Fruit fly (Drosophila melanogaster) whole organism, embryonic: Measurements from ENCODE around the gene CG4101.
A peak's percentile ranks its signal among the peaks of the same experiment; 100 is the strongest.

Experiments
- Atf3 ChIP-seq: fragments of 200-800 bp; sonication (Bioruptor generic); optimal IDR thresholded peaks from 3 replicates; lab custom pipeline; 2016; ENCODE audit warnings: missing biosample characterization, missing genetic modification characterization
- B-H2 ChIP-seq: fragments of 200-800 bp; sonication (Bioruptor generic); optimal IDR thresholded peaks from 2 replicates; lab custom pipeline; 2018; ENCODE audit warnings: missing biosample characterization, mild to moderate bottlenecking, missing genetic modification characterization
- Bdp1 ChIP-seq: fragments of 200-800 bp; sonication (Bioruptor generic); optimal IDR thresholded peaks from 3 replicates; lab custom pipeline; 2016; ENCODE audit warnings: missing biosample characterization, missing genetic modification characterization
- CG10274 ChIP-seq: fragments of 200-800 bp; sonication (Bioruptor generic); optimal IDR thresholded peaks from 3 replicates; lab custom pipeline; 2017; ENCODE audit warnings: missing biosample characterization, mild to moderate bottlenecking, missing genetic modification characterization
- CG10431 ChIP-seq: fragments of 200-800 bp; sonication (Bioruptor generic); optimal IDR thresholded peaks from 3 replicates; lab custom pipeline; 2018; ENCODE audit warnings: missing biosample characterization, mild to moderate bottlenecking, missing genetic modification characterization
- CG11695 ChIP-seq: fragments of 200-800 bp; sonication (Bioruptor generic); IDR thresholded peaks from 3 replicates; pipeline ENCODE4 v1.3.6; 2022; ENCODE audit warnings: missing biosample characterization, missing genetic modification characterization
- CG13123 ChIP-seq: fragments of 200-800 bp; sonication (Bioruptor generic); optimal IDR thresholded peaks from 2 replicates; lab custom pipeline; 2016; ENCODE audit warnings: missing biosample characterization, missing genetic modification characterization
- CG13287 ChIP-seq: fragments of 200-800 bp; sonication (Bioruptor generic); IDR thresholded peaks from 2 replicates; pipeline ENCODE4 v1.3.6; 2022; ENCODE audit warnings: missing biosample characterization, missing genetic modification characterization; ENCODE audit not compliant: partially characterized antibody
- CG14014 ChIP-seq: fragments of 200-800 bp; sonication (Bioruptor generic); IDR thresholded peaks from 2 replicates; pipeline ENCODE4 v1.3.6; 2022; ENCODE audit warnings: missing biosample characterization, missing genetic modification characterization
- CG15479 ChIP-seq: fragments of 200-800 bp; sonication (Bioruptor generic); optimal IDR thresholded peaks from 3 replicates; lab custom pipeline; 2019; ENCODE audit warnings: missing biosample characterization, mild to moderate bottlenecking, missing genetic modification characterization, moderate library complexity
- CG1603 ChIP-seq: fragments of 200-800 bp; sonication (Bioruptor generic); optimal IDR thresholded peaks from 2 replicates; lab custom pipeline; 2019; ENCODE audit warnings: missing biosample characterization, mild to moderate bottlenecking, missing genetic modification characterization, moderate library complexity
- CG2199 ChIP-seq: fragments of 200-800 bp; sonication (Bioruptor generic); IDR thresholded peaks from 3 replicates; pipeline ENCODE4 v1.3.6; 2022; ENCODE audit warnings: missing biosample characterization, missing genetic modification characterization
- CG2875 ChIP-seq: fragments of 200-800 bp; sonication (Bioruptor generic); optimal IDR thresholded peaks from 2 replicates; lab custom pipeline; 2017; ENCODE audit warnings: missing biosample characterization, mild to moderate bottlenecking, missing genetic modification characterization, missing genetic modification reagents
- CG31388 ChIP-seq: fragments of 200-800 bp; sonication (Bioruptor generic); optimal IDR thresholded peaks from 2 replicates; lab custom pipeline; 2016; ENCODE audit warnings: missing biosample characterization, missing genetic modification characterization
- CG33213 ChIP-seq: fragments of 200-800 bp; sonication (Bioruptor generic); optimal IDR thresholded peaks from 3 replicates; lab custom pipeline; 2016; ENCODE audit warnings: missing biosample characterization, missing genetic modification characterization
- CG4730 ChIP-seq: fragments of 200-800 bp; sonication (Bioruptor generic); IDR thresholded peaks from 2 replicates; pipeline ENCODE4 v1.3.6; 2022; ENCODE audit warnings: missing biosample characterization, missing genetic modification characterization
- CG6813 ChIP-seq: fragments of 200-800 bp; sonication (Bioruptor generic); optimal IDR thresholded peaks from 2 replicates; lab custom pipeline; 2017; ENCODE audit warnings: missing biosample characterization, missing genetic modification characterization, mild to moderate bottlenecking, moderate library complexity, missing genetic modification reagents
- CG6854 ChIP-seq: fragments of 200-800 bp; sonication (Bioruptor generic); optimal IDR thresholded peaks from 3 replicates; lab custom pipeline; 2017; ENCODE audit warnings: missing biosample characterization, mild to moderate bottlenecking, missing genetic modification characterization
- CG7271 ChIP-seq: fragments of 200-800 bp; sonication (Bioruptor generic); optimal IDR thresholded peaks from 2 replicates; lab custom pipeline; 2018; ENCODE audit warnings: missing biosample characterization, mild to moderate bottlenecking, missing genetic modification characterization, moderate library complexity
- CG7786 ChIP-seq: fragments of 200-800 bp; sonication (Bioruptor generic); optimal IDR thresholded peaks from 2 replicates; lab custom pipeline; 2016; ENCODE audit warnings: missing biosample characterization, missing genetic modification characterization
- CG7963 ChIP-seq: fragments of 200-800 bp; sonication (Bioruptor generic); IDR thresholded peaks from 3 replicates; pipeline ENCODE4 v1.3.6; 2022; ENCODE audit warnings: missing biosample characterization, missing genetic modification characterization; ENCODE audit not compliant: partially characterized antibody
- CG9797 ChIP-seq: fragments of 200-800 bp; sonication (Bioruptor generic); optimal IDR thresholded peaks from 3 replicates; lab custom pipeline; 2018; ENCODE audit warnings: missing biosample characterization, mild to moderate bottlenecking, missing genetic modification characterization
- CG9932 ChIP-seq: fragments of 200-800 bp; sonication (Bioruptor generic); IDR thresholded peaks from 2 replicates; pipeline ENCODE4 v1.3.6; 2022; ENCODE audit warnings: missing biosample characterization, missing genetic modification characterization
- CTCF ChIP-seq: fragments of 200-800 bp; sonication (Bioruptor generic); optimal IDR thresholded peaks from 2 replicates; lab custom pipeline; 2017; ENCODE audit warnings: missing biosample characterization, mild to moderate bottlenecking, missing genetic modification characterization, moderate library complexity
- Chrac-16 ChIP-seq: fragments of 200-800 bp; sonication (Bioruptor generic); optimal IDR thresholded peaks from 3 replicates; lab custom pipeline; 2016; ENCODE audit warnings: missing biosample characterization, missing genetic modification characterization
- CrebB ChIP-seq: fragments of 200-800 bp; sonication (Bioruptor generic); optimal IDR thresholded peaks from 3 replicates; lab custom pipeline; 2018; ENCODE audit warnings: missing biosample characterization, mild to moderate bottlenecking, missing genetic modification characterization
- E2f1 ChIP-seq: fragments of 200-800 bp; sonication (Bioruptor generic); IDR thresholded peaks from 2 replicates; pipeline ENCODE4 v1.3.6; 2022; ENCODE audit warnings: missing biosample characterization, missing genetic modification characterization
- Fer3 ChIP-seq: fragments of 200-800 bp; sonication (Bioruptor generic); optimal IDR thresholded peaks from 2 replicates; lab custom pipeline; 2018; ENCODE audit warnings: missing biosample characterization, mild to moderate bottlenecking, missing genetic modification characterization, moderate library complexity
- HLH4C ChIP-seq: fragments of 200-800 bp; sonication (Bioruptor generic); IDR thresholded peaks from 3 replicates; pipeline ENCODE4 v1.3.6; 2022; ENCODE audit warnings: missing biosample characterization, missing genetic modification characterization; ENCODE audit not compliant: partially characterized antibody
- Kr ChIP-seq: fragments of 200-800 bp; sonication (Bioruptor generic); optimal IDR thresholded peaks from 2 replicates; lab custom pipeline; 2017; ENCODE audit warnings: missing biosample characterization, mild to moderate bottlenecking, missing genetic modification characterization
- Myb ChIP-seq: fragments of 200-800 bp; sonication (Bioruptor generic); optimal IDR thresholded peaks from 2 replicates; lab custom pipeline; 2016; ENCODE audit warnings: missing biosample characterization, missing genetic modification characterization
- Neu2 ChIP-seq: fragments of 200-800 bp; sonication (Bioruptor generic); optimal IDR thresholded peaks from 3 replicates; lab custom pipeline; 2016; ENCODE audit warnings: missing biosample characterization, missing genetic modification characterization, borderline replicate concordance
- Nf-YA ChIP-seq: fragments of 200-800 bp; sonication (Bioruptor generic); IDR thresholded peaks from 2 replicates; pipeline ENCODE4 v1.3.6; 2022; ENCODE audit warnings: missing biosample characterization, missing genetic modification characterization
- Opbp ChIP-seq: fragments of 200-800 bp; sonication (Bioruptor generic); IDR thresholded peaks from 3 replicates; pipeline ENCODE4 v1.3.6; 2022; ENCODE audit warnings: missing biosample characterization, missing genetic modification characterization; ENCODE audit not compliant: partially characterized antibody
- Poxn ChIP-seq: fragments of 200-800 bp; sonication (Bioruptor generic); IDR thresholded peaks from 2 replicates; pipeline ENCODE4 v1.3.6; 2022; ENCODE audit warnings: missing biosample characterization, missing genetic modification characterization
- Usf ChIP-seq: fragments of 200-800 bp; sonication (Bioruptor generic); optimal IDR thresholded peaks from 2 replicates; lab custom pipeline; 2017; ENCODE audit warnings: missing genotype, missing biosample characterization, missing genetic modification characterization
- Xrp1 ChIP-seq: fragments of 200-800 bp; sonication (Bioruptor generic); IDR thresholded peaks from 2 replicates; pipeline ENCODE4 v1.3.6; 2022; ENCODE audit warnings: missing biosample characterization, missing genetic modification characterization
- caup ChIP-seq: fragments of 200-800 bp; sonication (Bioruptor generic); optimal IDR thresholded peaks from 3 replicates; lab custom pipeline; 2017; ENCODE audit warnings: missing biosample characterization, mild to moderate bottlenecking, missing genetic modification characterization, moderate library complexity; ENCODE audit not compliant: severe bottlenecking
- dimm ChIP-seq: fragments of 200-800 bp; sonication (Bioruptor generic); IDR thresholded peaks from 2 replicates; pipeline ENCODE4 v1.3.6; 2022; ENCODE audit warnings: missing biosample characterization, missing genetic modification characterization
- dmrt99B ChIP-seq: fragments of 200-800 bp; sonication (Bioruptor generic); optimal IDR thresholded peaks from 2 replicates; lab custom pipeline; 2018; ENCODE audit warnings: missing biosample characterization, mild to moderate bottlenecking, missing genetic modification characterization, moderate library complexity
- dpn ChIP-seq, 2 experiments: fragments of 200-800 bp; sonication (Bioruptor generic); optimal IDR thresholded peaks; 3 replicates each; lab custom pipeline; 2016; ENCODE audit warnings: missing biosample characterization in 2 of 2, missing genetic modification characterization in 2 of 2
- gt ChIP-seq: fragments of 200-800 bp; sonication (Bioruptor generic); IDR thresholded peaks from 2 replicates; pipeline ENCODE4 v1.3.6; 2022; ENCODE audit warnings: missing biosample characterization, missing genetic modification characterization
- knrl ChIP-seq: fragments of 200-800 bp; sonication (Bioruptor generic); IDR thresholded peaks from 3 replicates; pipeline ENCODE4 v1.3.6; 2022; ENCODE audit warnings: missing biosample characterization, missing genetic modification characterization; ENCODE audit not compliant: partially characterized antibody
- nau ChIP-seq: fragments of 200-800 bp; sonication (Bioruptor generic); optimal IDR thresholded peaks from 3 replicates; lab custom pipeline; 2017; ENCODE audit warnings: missing biosample characterization, mild to moderate bottlenecking, missing genetic modification characterization, missing genetic modification reagents
- nmo ChIP-seq: fragments of 200-800 bp; sonication (Bioruptor generic); optimal IDR thresholded peaks from 2 replicates; lab custom pipeline; 2018; ENCODE audit warnings: missing biosample characterization, mild to moderate bottlenecking, missing genetic modification characterization, moderate library complexity
- onecut ChIP-seq: fragments of 200-800 bp; sonication (Bioruptor generic); IDR thresholded peaks from 2 replicates; pipeline ENCODE4 v1.3.6; 2022; ENCODE audit warnings: missing biosample characterization, missing genetic modification characterization
- otp ChIP-seq: fragments of 200-800 bp; sonication (Bioruptor generic); IDR thresholded peaks from 3 replicates; pipeline ENCODE4, ENCODE4 v1.3.6; 2022; ENCODE audit warnings: missing biosample characterization, missing genetic modification characterization
- so ChIP-seq: fragments of 200-800 bp; sonication (Bioruptor generic); IDR thresholded peaks from 3 replicates; pipeline ENCODE4 v1.3.6; 2022; ENCODE audit warnings: missing biosample characterization, missing genetic modification characterization
- tio ChIP-seq: fragments of 200-800 bp; sonication (Bioruptor generic); optimal IDR thresholded peaks from 2 replicates; lab custom pipeline; 2017; ENCODE audit warnings: missing biosample characterization, missing genetic modification characterization, inconsistent platforms
- trh ChIP-seq: fragments of 200-800 bp; sonication (Bioruptor generic); optimal IDR thresholded peaks from 2 replicates; lab custom pipeline; 2016; ENCODE audit warnings: missing biosample characterization, missing genetic modification characterization
- tx ChIP-seq: fragments of 200-800 bp; sonication (Bioruptor generic); optimal IDR thresholded peaks from 2 replicates; lab custom pipeline; 2016; ENCODE audit warnings: missing biosample characterization, missing genetic modification characterization

Gene CG4101

DNA sequence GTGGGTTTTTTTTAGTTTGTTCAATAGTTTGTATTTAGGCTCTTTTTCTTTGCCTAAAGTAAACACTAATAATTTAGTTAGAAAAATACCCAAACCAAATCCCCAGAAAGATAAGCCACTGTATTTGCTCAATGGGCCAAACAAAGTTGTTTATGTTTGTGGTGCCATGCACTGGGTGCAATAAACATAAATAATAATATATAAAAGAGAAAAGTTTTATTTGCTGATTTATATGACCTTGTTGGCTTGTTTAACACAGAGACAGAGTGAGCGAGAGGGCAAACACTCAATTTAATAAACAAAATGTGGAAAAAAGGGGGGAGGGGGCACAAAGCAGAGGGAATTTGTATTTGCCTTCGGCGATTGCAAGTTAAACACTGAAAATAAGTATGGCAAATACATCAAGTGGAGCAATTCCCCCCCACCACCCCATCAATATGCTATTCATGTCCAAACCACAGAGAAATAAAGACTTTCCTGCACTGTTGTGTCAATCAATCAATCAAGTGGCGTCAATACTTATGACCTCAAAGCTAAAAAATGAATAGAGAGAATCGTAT lies 28.3 kb downstream of the CG4101 start (continued):
- no peak for TF ChIP-seq caup (GFP tag; lab: Kevin White, UChicago)
- no peak for TF ChIP-seq CG14014 (GFP tag; lab: Robert Waterston, UW)
- no peak for TF ChIP-seq CG13287 (GFP tag; lab: Robert Waterston, UW)
- peak; percentile 66 for TF ChIP-seq CG7271
- TF ChIP-seq CG13123 (GFP tag; lab: Kevin White, UChicago): no peak
- TF ChIP-seq CrebB: no peak
- TF ChIP-seq nmo (GFP tag; lab: Kevin White, UChicago): no peak
- TF ChIP-seq otp (GFP tag; lab: Robert Waterston, UW): no peak
- no peak for TF ChIP-seq tx (GFP tag; lab: Kevin White, UChicago)
- peak; percentile 73 for TF ChIP-seq Xrp1 (GFP tag; lab: Robert Waterston, UW)
- no peak for TF ChIP-seq HLH4C (GFP tag; lab: Robert Waterston, UW)
- no peak for TF ChIP-seq CG2199 (GFP tag; lab: Robert Waterston, UW)
- TF ChIP-seq CG2875 (GFP tag; lab: Kevin White, UChicago): peak; percentile 70
- no peak for TF ChIP-seq dpn (GFP tag; optimal IDR thresholded peaks at IDR 0.05; lab: Kevin White, UChicago)
- TF ChIP-seq Poxn (GFP tag; lab: Robert Waterston, UW): no peak
- no peak for TF ChIP-seq Usf (GFP tag; lab: Kevin White, UChicago)
- no peak for TF ChIP-seq knrl
- TF ChIP-seq onecut (GFP tag; lab: Robert Waterston, UW): no peak
- TF ChIP-seq tio (GFP tag; lab: Kevin White, UChicago): no peak
- no peak for TF ChIP-seq CTCF (GFP tag; lab: Kevin White, UChicago)
- no peak for TF ChIP-seq E2f1 (GFP tag; lab: Robert Waterston, UW)
- TF ChIP-seq CG7963: no peak
- no peak for TF ChIP-seq trh
- no peak for TF ChIP-seq Atf3
- TF ChIP-seq CG10274: no peak
- TF ChIP-seq CG33213 (GFP tag; lab: Kevin White, UChicago): no peak
- TF ChIP-seq Neu2 (GFP tag; lab: Kevin White, UChicago): no peak
- peak; percentile 46 for TF ChIP-seq nau
- TF ChIP-seq so (GFP tag; lab: Robert Waterston, UW): no peak
- no peak for TF ChIP-seq CG4730 (GFP tag; lab: Robert Waterston, UW)
- no peak for TF ChIP-seq dimm
- TF ChIP-seq Kr: peak; percentile 66
- no peak for TF ChIP-seq CG9797 (GFP tag; lab: Kevin White, UChicago)
- TF ChIP-seq B-H2 (GFP tag; lab: Kevin White, UChicago): no peak
- no peak for TF ChIP-seq CG10431 (GFP tag; lab: Kevin White, UChicago)
- no peak for TF ChIP-seq CG6854
- no peak for TF ChIP-seq gt (GFP tag; lab: Robert Waterston, UW)
- TF ChIP-seq CG9932 (GFP tag; lab: Robert Waterston, UW): no peak
- TF ChIP-seq Bdp1 (GFP tag; lab: Kevin White, UChicago): no peak
- TF ChIP-seq CG7786 (GFP tag; lab: Kevin White, UChicago): no peak
- no peak for TF ChIP-seq Chrac-16 (GFP tag; lab: Kevin White, UChicago)
- TF ChIP-seq Opbp (GFP tag; lab: Robert Waterston, UW): no peak
- TF ChIP-seq Fer3 (tag; lab: Kevin White, UChicago): peak; percentile 7
- peak; percentile 63 for TF ChIP-seq CG6813 (GFP tag; lab: Kevin White, UChicago)
- no peak for TF ChIP-seq CG1603
- no peak for TF ChIP-seq CG31388 (GFP tag; lab: Kevin White, UChicago)
- TF ChIP-seq dmrt99B: peak; percentile 37
- no peak for TF ChIP-seq Nf-YA (GFP tag; lab: Robert Waterston, UW)
- peak; percentile 13 for TF ChIP-seq CG15479 (GFP tag; lab: Kevin White, UChicago)
- TF ChIP-seq CG11695 (GFP tag; lab: Robert Waterston, UW): no peak
- no peak for TF ChIP-seq Myb (GFP tag; lab: Kevin White, UChicago)
